Fruit fly (Drosophila melanogaster): Measurements from ENCODE around the gene CG6282.
A peak's percentile ranks its signal among the peaks of the same experiment; 100 is the strongest.

CG6282 gene

DNA sequence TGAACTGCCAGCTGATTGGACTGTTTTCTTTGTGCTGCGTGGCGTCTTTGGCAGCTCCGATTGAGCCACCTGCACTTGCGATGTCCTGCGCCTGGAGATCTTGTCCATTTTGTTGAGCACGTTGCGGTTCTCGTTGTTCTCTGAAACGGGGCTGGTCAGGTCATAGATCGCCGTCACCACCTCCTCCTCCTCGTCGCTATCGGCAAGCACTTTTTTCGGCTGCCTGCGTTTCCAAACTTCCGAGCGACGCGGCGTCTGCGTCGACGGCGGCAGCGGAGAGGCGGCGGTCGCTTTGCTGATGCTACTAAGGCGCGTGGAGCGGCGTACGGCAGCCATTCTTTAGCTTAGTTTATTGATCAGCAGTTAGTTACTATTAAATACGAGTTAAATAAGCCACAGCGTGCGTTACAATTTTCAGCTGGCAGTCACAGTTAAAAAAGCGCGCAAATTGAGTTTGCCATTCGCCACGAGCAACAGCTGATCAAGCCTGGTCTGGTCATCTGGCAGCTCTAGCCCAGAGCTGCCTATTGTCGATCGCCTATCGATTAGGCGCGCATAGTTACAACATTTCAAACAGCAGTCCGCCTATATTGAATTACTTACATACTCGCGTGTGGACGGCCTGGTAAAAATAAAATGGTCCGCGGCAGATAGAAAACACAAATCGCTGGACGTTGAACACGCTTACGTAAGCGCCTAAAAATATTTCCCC is 29.3 kb downstream of the CG6282 start, which contains the start of gene Cdc6 (continued):
- TF ChIP-seq Hand (GFP tag; optimal IDR thresholded peaks at IDR 0.05) (no peak), sna (GFP tag; IDR thresholded peaks at IDR 0.05; ENCODE audit: partially characterized antibody) (no peak), TFAM (GFP tag; optimal IDR thresholded peaks at IDR 0.05) (no peak), CG2712 (tag; optimal IDR thresholded peaks at IDR 0.05) (peak; percentile 3), CG11085 (GFP tag; IDR thresholded peaks at IDR 0.05) (no peak), D19A (tag; optimal IDR thresholded peaks at IDR 0.05) (no peak), slp2 (GFP tag; optimal IDR thresholded peaks at IDR 0.05) (no peak), crc (GFP tag; optimal IDR thresholded peaks at IDR 0.05) (no peak), Poxn (GFP tag; IDR thresholded peaks at IDR 0.05) (no peak), CG17361 (GFP tag; IDR thresholded peaks at IDR 0.05) (no peak), unpg (GFP tag; optimal IDR thresholded peaks at IDR 0.05) (no peak), CG3726 (GFP tag; IDR thresholded peaks at IDR 0.05) (no peak), esg (GFP tag; conservative IDR thresholded peaks at IDR 0.05) (no peak), gt (GFP tag; IDR thresholded peaks at IDR 0.05) (no peak), CHES-1-like (GFP tag; optimal IDR thresholded peaks at IDR 0.05) (peak; percentile 4), CG32772 (GFP tag; IDR thresholded peaks at IDR 0.05) (no peak), jumu (GFP tag; optimal IDR thresholded peaks at IDR 0.05) (no peak), Dref (GFP tag; IDR thresholded peaks at IDR 0.05) (peak; percentile 89), Atf6 (GFP tag; IDR thresholded peaks at IDR 0.05) (no peak), CG2678 (tag; optimal IDR thresholded peaks at IDR 0.05) (no peak), CG9932 (GFP tag; IDR thresholded peaks at IDR 0.05) (peak; percentile 13; the same call in 1 of the 2 replicates), hbn (GFP tag; IDR thresholded peaks at IDR 0.05; ENCODE audit: partially characterized antibody) (no peak), B-H2 (GFP tag; optimal IDR thresholded peaks at IDR 0.05) (no peak), CG16779 (GFP tag; IDR thresholded peaks at IDR 0.05) (no peak), disco-r (GFP tag; optimal IDR thresholded peaks at IDR 0.05) (no peak), Six4 (GFP tag; optimal IDR thresholded peaks at IDR 0.05) (no peak), CoRest (tag; optimal IDR thresholded peaks at IDR 0.05) (no peak), fd3F (GFP tag; optimal IDR thresholded peaks at IDR 0.05) (no peak), Atf3 (GFP tag; optimal IDR thresholded peaks at IDR 0.05) (no peak), CG6791 (GFP tag; IDR thresholded peaks at IDR 0.05; ENCODE audit: partially characterized antibody) (peak; percentile 66; the same call in 1 of the 3 replicates), bcd (GFP tag; optimal IDR thresholded peaks at IDR 0.05) (no peak), br (optimal IDR thresholded peaks at IDR 0.05) (no peak), ase (GFP tag; IDR thresholded peaks at IDR 0.05) (no peak), CG13287 (GFP tag; IDR thresholded peaks at IDR 0.05; ENCODE audit: partially characterized antibody) (peak; percentile 53), CG15601 (tag; optimal IDR thresholded peaks at IDR 0.05) (peak; percentile 12), Hey (tag; optimal IDR thresholded peaks at IDR 0.05) (no peak), CG9437 (GFP tag; optimal IDR thresholded peaks at IDR 0.05) (no peak), mld (GFP tag; IDR thresholded peaks at IDR 0.05; ENCODE audit: partially characterized antibody) (no peak), wdn (GFP tag; IDR thresholded peaks at IDR 0.05) (no peak), fru (optimal IDR thresholded peaks at IDR 0.05) (no peak), ind (GFP tag; optimal IDR thresholded peaks at IDR 0.05) (no peak), eve (GFP tag; optimal IDR thresholded peaks at IDR 0.05) (no peak), CG17612 (GFP tag; IDR thresholded peaks at IDR 0.05) (no peak), CG2129 (GFP tag; IDR thresholded peaks at IDR 0.05; ENCODE audit: partially characterized antibody) (no peak), Asciz (GFP tag; optimal IDR thresholded peaks at IDR 0.05) (no peak), sug (tag; optimal IDR thresholded peaks at IDR 0.05) (no peak), Chrac-16 (GFP tag; optimal IDR thresholded peaks at IDR 0.05) (no peak), ab (GFP tag; optimal IDR thresholded peaks at IDR 0.05) (no peak), CG2202 (tag; optimal IDR thresholded peaks at IDR 0.05) (no peak), H2.0 (GFP tag; IDR thresholded peaks at IDR 0.05) (no peak), CG8478 (optimal IDR thresholded peaks at IDR 0.05) (no peak), kni (GFP tag; optimal IDR thresholded peaks at IDR 0.05) (no peak)

Data from whole organism, embryonic.